Worm (Caenorhabditis elegans) whole organism, L4 larva: ENCODE results near the gene srbc-38.

Experiments used
- F26F4.8 ChIP-seq: fragments of 200-800 bp; sonication (Bioruptor generic); conservative IDR thresholded peaks from 2 replicates; pipeline ENCODE4 v1.3.6; 2022; ENCODE audit warnings: missing genetic modification characterization, missing compliant biosample characterization
- F44E2.7 ChIP-seq: fragments of 200-800 bp; sonication (Bioruptor generic); IDR thresholded peaks from 2 replicates; pipeline ENCODE4 v2.1.2; 2022; ENCODE audit warnings: missing genetic modification characterization, missing compliant biosample characterization
- T20F7.1 ChIP-seq: fragments of 200-800 bp; sonication (Bioruptor generic); optimal IDR thresholded peaks from 2 replicates; lab custom pipeline; 2018; ENCODE audit warnings: mild to moderate bottlenecking, missing genetic modification characterization, missing compliant biosample characterization
- T26A8.4 ChIP-seq: fragments of 200-800 bp; sonication (Bioruptor generic); IDR thresholded peaks from 2 replicates; pipeline ENCODE4 v1.3.6; 2022; ENCODE audit warnings: missing genetic modification characterization, missing compliant biosample characterization
- Y48G9A.11 ChIP-seq: fragments of 200-800 bp; sonication (Bioruptor generic); IDR thresholded peaks from 2 replicates; pipeline ENCODE4 v1.3.6; 2022; ENCODE audit warnings: missing genetic modification reagents, missing genetic modification characterization, missing compliant biosample characterization
- Y5F2A.4 ChIP-seq: fragments of 200-800 bp; sonication (Bioruptor generic); optimal IDR thresholded peaks from 2 replicates; lab custom pipeline; 2018; ENCODE audit warnings: mild to moderate bottlenecking, missing genetic modification characterization, missing compliant biosample characterization
- aha-1 ChIP-seq: fragments of 150-350 bp; peaks from one replicate; lab custom pipeline; 2014; ENCODE audit warnings: missing biosample characterization, missing genetic modification characterization
- aly-2 ChIP-seq: sonication (generic microtip); optimal IDR thresholded peaks from 2 replicates; lab custom pipeline; 2018; ENCODE audit warnings: missing biosample characterization, missing genetic modification characterization
- attf-4 ChIP-seq: sonication (generic microtip); optimal IDR thresholded peaks from 3 replicates; lab custom pipeline; 2017; ENCODE audit warnings: missing biosample characterization, missing genetic modification characterization
- ceh-32 ChIP-seq: sonication (generic microtip); optimal IDR thresholded peaks from 2 replicates; lab custom pipeline; 2016; ENCODE audit warnings: mild to moderate bottlenecking, missing genetic modification characterization, missing compliant biosample characterization; ENCODE audit not compliant: poor library complexity
- ceh-62 ChIP-seq: sonication (generic microtip); optimal IDR thresholded peaks from 2 replicates; lab custom pipeline; 2017; ENCODE audit warnings: missing biosample characterization, missing genetic modification characterization
- ceh-82 ChIP-seq: sonication (generic microtip); optimal IDR thresholded peaks from 2 replicates; lab custom pipeline; 2017; ENCODE audit warnings: missing biosample characterization, missing genetic modification characterization
- ctbp-1 ChIP-seq: fragments of 200-800 bp; sonication (Bioruptor generic); IDR thresholded peaks from 2 replicates; pipeline ENCODE4 v1.3.6; 2022; ENCODE audit warnings: missing genetic modification reagents, missing genetic modification characterization, missing compliant biosample characterization
- daf-16 ChIP-seq, 3 experiments: sonication (generic microtip); optimal IDR thresholded peaks; 2 replicates each; lab custom pipeline; 2016 to 2017; ENCODE audit warnings: missing genetic modification characterization in 3 of 3, missing genetic modification reagents in 3 of 3, mild to moderate bottlenecking in 2 of 3, missing compliant biosample characterization in 2 of 3, missing biosample characterization in 1 of 3, moderate library complexity in 1 of 3
- dmd-6 ChIP-seq: fragments of 200-800 bp; sonication (Bioruptor generic); IDR thresholded peaks from 2 replicates; pipeline ENCODE4 v1.3.6; 2022; ENCODE audit warnings: missing genetic modification reagents, missing genetic modification characterization, missing compliant biosample characterization
- dmd-9 ChIP-seq: fragments of 200-800 bp; sonication (Bioruptor generic); IDR thresholded peaks from 2 replicates; pipeline ENCODE4 v1.3.6; 2022; ENCODE audit warnings: missing genetic modification reagents, missing genetic modification characterization, missing compliant biosample characterization
- dpl-1 ChIP-seq: fragments of 150-350 bp; optimal IDR thresholded peaks from 2 replicates; lab custom pipeline; 2014; ENCODE audit warnings: missing biosample characterization, missing genetic modification reagents, missing genetic modification characterization
- dve-1 ChIP-seq: sonication (generic microtip); optimal IDR thresholded peaks from 2 replicates; lab custom pipeline; 2017; ENCODE audit warnings: antibody characterized with exemption, mild to moderate bottlenecking, missing genetic modification characterization, missing compliant biosample characterization; ENCODE audit not compliant: insufficient read depth
- gei-8 ChIP-seq: fragments of 200-800 bp; sonication (Bioruptor generic); optimal IDR thresholded peaks from 2 replicates; lab custom pipeline; 2018; ENCODE audit warnings: mild to moderate bottlenecking, missing genetic modification characterization, missing compliant biosample characterization
- hif-1 ChIP-seq, 2 experiments: sonication (generic microtip); optimal IDR thresholded peaks; 2 replicates each; lab custom pipeline; 2016 to 2017; ENCODE audit warnings: missing compliant biosample characterization in 2 of 2, missing genetic modification characterization in 2 of 2, missing genetic modification reagents in 2 of 2, missing genotype in 2 of 2, mild to moderate bottlenecking in 1 of 2
- hlh-11 ChIP-seq: fragments of 200-800 bp; sonication (Bioruptor generic); optimal IDR thresholded peaks from 2 replicates; lab custom pipeline; 2018; ENCODE audit warnings: mild to moderate bottlenecking, missing genetic modification characterization, missing compliant biosample characterization
- hmg-1.1 ChIP-seq: fragments of 200-800 bp; sonication (Bioruptor generic); IDR thresholded peaks from 2 replicates; pipeline ENCODE4 v1.3.6; 2022; ENCODE audit warnings: missing genetic modification reagents, missing genetic modification characterization, missing compliant biosample characterization
- lin-13 ChIP-seq: fragments of 150-350 bp; optimal IDR thresholded peaks from 2 replicates; lab custom pipeline; 2014; ENCODE audit warnings: missing biosample characterization, missing genetic modification reagents, missing genetic modification characterization
- lsy-2 ChIP-seq, 2 experiments: fragments of 150-350 bp in 1 of 2; sonication (generic microtip) in 1 of 2; optimal IDR thresholded peaks; 2 replicates each; lab custom pipeline; 2014 to 2017; ENCODE audit warnings: missing biosample characterization in 2 of 2, missing genetic modification characterization in 2 of 2
- mdl-1 ChIP-seq, 2 experiments: fragments of 150-350 bp in 1 of 2; sonication (generic microtip) in 1 of 2; optimal IDR thresholded peaks; 2 replicates each; lab custom pipeline; 2014 to 2017; ENCODE audit warnings: missing biosample characterization in 2 of 2, missing genetic modification characterization in 2 of 2
- mdt-29 ChIP-seq: fragments of 200-800 bp; sonication (Bioruptor generic); IDR thresholded peaks from 2 replicates; pipeline ENCODE4 v1.3.6; 2022; ENCODE audit warnings: missing genetic modification reagents, missing genetic modification characterization, missing compliant biosample characterization
- mes-2 ChIP-seq: sonication (generic microtip); optimal IDR thresholded peaks from 2 replicates; lab custom pipeline; 2016; ENCODE audit warnings: missing genotype, mild to moderate bottlenecking, missing genetic modification characterization, missing compliant biosample characterization; ENCODE audit not compliant: poor library complexity, severe bottlenecking
- mxl-2 ChIP-seq: fragments of 200-800 bp; sonication (Bioruptor generic); conservative IDR thresholded peaks from 2 replicates; pipeline ENCODE4 v1.3.6; 2022; ENCODE audit warnings: missing genetic modification reagents, missing genetic modification characterization, missing compliant biosample characterization
- mxl-3 ChIP-seq: fragments of 200-800 bp; sonication (Bioruptor generic); optimal IDR thresholded peaks from 2 replicates; lab custom pipeline; 2018; ENCODE audit warnings: mild to moderate bottlenecking, missing genetic modification characterization, missing compliant biosample characterization
- nhr-102 ChIP-seq: sonication (generic microtip); optimal IDR thresholded peaks from 2 replicates; lab custom pipeline; 2016; ENCODE audit warnings: mild to moderate bottlenecking, missing genetic modification characterization, moderate library complexity, missing compliant biosample characterization
- nhr-237 ChIP-seq: sonication (generic microtip); optimal IDR thresholded peaks from 2 replicates; lab custom pipeline; 2017; ENCODE audit warnings: missing biosample characterization, missing genetic modification characterization
- nhr-25 ChIP-seq: sonication (generic microtip); optimal IDR thresholded peaks from 2 replicates; lab custom pipeline; 2017; ENCODE audit warnings: missing genetic modification characterization, mild to moderate bottlenecking, missing compliant biosample characterization, antibody characterized with exemption, moderate library complexity, borderline replicate concordance; ENCODE audit not compliant: insufficient read depth
- nhr-41 ChIP-seq: fragments of 200-800 bp; sonication (Bioruptor generic); IDR thresholded peaks from 2 replicates; pipeline ENCODE4 v1.3.6; 2022; ENCODE audit warnings: missing genetic modification reagents, missing genetic modification characterization, missing compliant biosample characterization
- nhr-42 ChIP-seq: fragments of 200-800 bp; sonication (Bioruptor generic); IDR thresholded peaks from 2 replicates; pipeline ENCODE4 v1.3.6; 2022; ENCODE audit warnings: missing genetic modification characterization, missing compliant biosample characterization
- php-3 ChIP-seq: fragments of 200-800 bp; sonication (Bioruptor generic); IDR thresholded peaks from 2 replicates; pipeline ENCODE4 v1.3.6; 2022; ENCODE audit warnings: missing genetic modification reagents, missing genetic modification characterization, missing compliant biosample characterization
- pqm-1 ChIP-seq: sonication (generic microtip); optimal IDR thresholded peaks from 2 replicates; lab custom pipeline; 2017; ENCODE audit warnings: missing biosample characterization, missing genetic modification characterization
- rbr-2 ChIP-seq: sonication (generic microtip); optimal IDR thresholded peaks from 2 replicates; lab custom pipeline; 2016; ENCODE audit warnings: missing genotype, missing genetic modification characterization, missing compliant biosample characterization
- saeg-2 ChIP-seq: fragments of 200-800 bp; sonication (Bioruptor generic); IDR thresholded peaks from 2 replicates; pipeline ENCODE4 v1.3.6; 2022; ENCODE audit warnings: missing genetic modification reagents, missing genetic modification characterization, missing compliant biosample characterization
- set-16 ChIP-seq: fragments of 200-800 bp; sonication (Bioruptor generic); IDR thresholded peaks from 2 replicates; pipeline ENCODE4 v1.3.6; 2022; ENCODE audit warnings: missing genetic modification reagents, missing genetic modification characterization, missing compliant biosample characterization
- snpc-1.2 ChIP-seq: fragments of 200-800 bp; sonication (Bioruptor generic); IDR thresholded peaks from 2 replicates; pipeline ENCODE4 v1.3.6; 2022; ENCODE audit warnings: missing genetic modification reagents, missing genetic modification characterization, missing compliant biosample characterization
- spr-1 ChIP-seq: sonication (generic microtip); optimal IDR thresholded peaks from 2 replicates; lab custom pipeline; 2016; ENCODE audit warnings: mild to moderate bottlenecking, missing genetic modification characterization, missing compliant biosample characterization
- tra-1 ChIP-seq: fragments of 200-800 bp; sonication (Bioruptor generic); IDR thresholded peaks from 2 replicates; pipeline ENCODE4 v1.3.6; 2022; ENCODE audit warnings: missing genetic modification reagents, missing genetic modification characterization, missing compliant biosample characterization
- unc-130 ChIP-seq: sonication (generic microtip); optimal IDR thresholded peaks from 2 replicates; lab custom pipeline; 2016; ENCODE audit warnings: missing genetic modification reagents, missing genetic modification characterization, missing compliant biosample characterization
- unc-39 ChIP-seq: sonication (generic microtip); optimal IDR thresholded peaks from 2 replicates; lab custom pipeline; 2017; ENCODE audit warnings: missing biosample characterization, missing genetic modification characterization
- zfp-2 ChIP-seq: sonication (generic microtip); optimal IDR thresholded peaks from 2 replicates; lab custom pipeline; 2016; ENCODE audit warnings: mild to moderate bottlenecking, missing genetic modification characterization, missing compliant biosample characterization
- zfp-3 ChIP-seq: fragments of 200-800 bp; sonication (Bioruptor generic); conservative IDR thresholded peaks from 2 replicates; pipeline ENCODE4 v1.3.6; 2022; ENCODE audit warnings: missing genetic modification reagents, missing genetic modification characterization, missing compliant biosample characterization
- zip-11 ChIP-seq: fragments of 200-800 bp; sonication (Bioruptor generic); IDR thresholded peaks from 2 replicates; pipeline ENCODE4 v1.3.6; 2022; ENCODE audit warnings: missing genetic modification characterization, missing compliant biosample characterization
- zip-2 ChIP-seq: fragments of 150-350 bp; optimal IDR thresholded peaks from 2 replicates; lab custom pipeline; 2014; ENCODE audit warnings: missing biosample characterization, missing genetic modification characterization
- ztf-11 ChIP-seq: fragments of 150-350 bp; optimal IDR thresholded peaks from 2 replicates; lab custom pipeline; 2014; ENCODE audit warnings: missing biosample characterization, missing genetic modification characterization
- ztf-7 ChIP-seq: fragments of 150-350 bp; optimal IDR thresholded peaks from 2 replicates; lab custom pipeline; 2014; ENCODE audit warnings: missing biosample characterization, missing genetic modification characterization

The srbc-38 gene

DNA sequence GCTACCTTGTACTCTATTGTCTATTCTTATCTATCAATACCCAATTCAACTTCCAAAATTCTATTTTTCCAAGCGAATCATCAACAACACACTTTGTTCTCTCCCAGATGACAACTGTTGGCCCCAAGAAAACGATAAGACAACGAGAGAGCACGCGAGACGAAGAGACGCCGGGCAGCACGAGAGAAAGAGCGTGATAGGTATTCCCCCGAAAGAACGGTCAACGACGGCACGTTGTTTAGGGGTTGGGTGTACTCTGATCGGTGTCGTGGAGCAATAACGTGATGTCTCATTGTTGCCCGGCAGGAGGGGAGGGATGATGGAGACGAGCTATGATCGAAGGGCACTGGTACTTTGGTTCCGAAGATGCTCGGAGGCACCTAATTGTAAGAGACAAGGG, 24.3 kb downstream of the srbc-38 start (continued):
- TF ChIP-seq set-16 = peak; percentile 91
- peak; percentile 97 for TF ChIP-seq dve-1
- no peak for TF ChIP-seq ztf-7
- TF ChIP-seq mdt-29 (GFP tag; lab: Robert Waterston, UW) = peak; percentile 98
- peak; percentile 35 for TF ChIP-seq rbr-2 (tag; lab: Kevin White, UChicago)
- TF ChIP-seq nhr-41 (GFP tag; lab: Robert Waterston, UW) = no peak; the same call in 1 of the 2 replicates
- TF ChIP-seq ztf-11 (tag; lab: Kevin White, UChicago) = no peak
- TF ChIP-seq ctbp-1 (GFP tag; lab: Robert Waterston, UW) = peak; percentile 65; the same call in 1 of the 2 replicates
- peak; percentile 79 for TF ChIP-seq saeg-2 (GFP tag; lab: Robert Waterston, UW)
- TF ChIP-seq daf-16 (GFP tag; optimal IDR thresholded peaks at IDR 0.05; lab: Kevin White, UChicago) = peak; percentile 95 to 96
- TF ChIP-seq daf-16 (tag; optimal IDR thresholded peaks at IDR 0.05; lab: Kevin White, UChicago) = peak; percentile 99
- no peak for TF ChIP-seq zfp-2 (tag; lab: Kevin White, UChicago)
- peak; percentile 73 for TF ChIP-seq mxl-2 (GFP tag; lab: Robert Waterston, UW)
- TF ChIP-seq snpc-1.2 (GFP tag; lab: Robert Waterston, UW) = no peak
- TF ChIP-seq zfp-3 = peak; percentile 88
- TF ChIP-seq hif-1 (tag; optimal IDR thresholded peaks at IDR 0.05; lab: Kevin White, UChicago) = peak; percentile 63 to 88
- TF ChIP-seq unc-39 (tag; lab: Kevin White, UChicago) = no peak
- no peak for TF ChIP-seq nhr-25 (tag; lab: Kevin White, UChicago)
- peak; percentile 97 for TF ChIP-seq aha-1 (tag; lab: Kevin White, UChicago)
- no peak for TF ChIP-seq attf-4
- peak; percentile 71 to 78 for TF ChIP-seq lsy-2 (tag; optimal IDR thresholded peaks at IDR 0.05; lab: Kevin White, UChicago)
- TF ChIP-seq hmg-1.1 (GFP tag; lab: Robert Waterston, UW) = peak; percentile 71
- TF ChIP-seq mdl-1 (tag; optimal IDR thresholded peaks at IDR 0.05; lab: Kevin White, UChicago) = peak; percentile 98 to 99
- peak; percentile 93 for TF ChIP-seq nhr-102 (tag; lab: Kevin White, UChicago)
- TF ChIP-seq Y5F2A.4 (GFP tag; lab: Kevin White, UChicago) = no peak
- peak; percentile 62 for TF ChIP-seq T20F7.1 (GFP tag; lab: Kevin White, UChicago)
- no peak for TF ChIP-seq F26F4.8
- no peak for TF ChIP-seq nhr-237 (tag; lab: Kevin White, UChicago)
- peak; percentile 70 for TF ChIP-seq pqm-1
- TF ChIP-seq nhr-42 = peak; percentile 68
- peak; percentile 89 for TF ChIP-seq T26A8.4
- peak; percentile 84 for TF ChIP-seq mxl-3 (GFP tag; lab: Kevin White, UChicago)
- no peak for TF ChIP-seq aly-2 (tag; lab: Kevin White, UChicago)
- TF ChIP-seq dpl-1 (GFP tag; lab: Kevin White, UChicago) = peak; percentile 2
- TF ChIP-seq Y48G9A.11 (GFP tag; lab: Robert Waterston, UW) = no peak
- no peak for TF ChIP-seq unc-130
- TF ChIP-seq gei-8 = peak; percentile 88
- no peak for TF ChIP-seq lin-13 (GFP tag; lab: Kevin White, UChicago)
- TF ChIP-seq ceh-82 = no peak
- no peak for TF ChIP-seq ceh-62
- TF ChIP-seq tra-1 = peak; percentile 94
- TF ChIP-seq mes-2 (tag; lab: Kevin White, UChicago) = peak; percentile 71
- peak; percentile 56 for TF ChIP-seq spr-1 (tag; lab: Kevin White, UChicago)
- TF ChIP-seq F44E2.7 = no peak
- TF ChIP-seq zip-2 (tag; lab: Kevin White, UChicago) = peak; percentile 37
- peak; percentile 92 for TF ChIP-seq php-3
- no peak for TF ChIP-seq ceh-32
- peak; percentile 99 for TF ChIP-seq hlh-11 (tag; lab: Kevin White, UChicago)
- peak; percentile 98 for TF ChIP-seq dmd-6 (GFP tag; lab: Robert Waterston, UW)
- no peak for TF ChIP-seq dmd-9 (GFP tag; lab: Robert Waterston, UW)
- no peak for TF ChIP-seq zip-11 (GFP tag; lab: Robert Waterston, UW)
